Worm (Caenorhabditis elegans) whole organism, L4/young adult: ENCODE data around the gene C47D12.4.
A peak's percentile ranks its signal among the peaks of the same experiment; 100 is the strongest.

Experiments used
- W03F9.2 ChIP-seq: fragments of 150-350 bp; optimal IDR thresholded peaks from 2 replicates; lab custom pipeline; 2014; ENCODE audit warnings: missing biosample characterization, missing genetic modification characterization
- dao-5 ChIP-seq: sonication (generic microtip); optimal IDR thresholded peaks from 2 replicates; lab custom pipeline; 2016; ENCODE audit warnings: missing genotype, missing genetic modification characterization, moderate library complexity, missing compliant biosample characterization
- him-1 ChIP-seq: sonication (generic microtip); optimal IDR thresholded peaks from 2 replicates; lab custom pipeline; 2016; ENCODE audit warnings: missing genotype, missing genetic modification reagents, missing genetic modification characterization, missing compliant biosample characterization

The C47D12.4 gene

ce11 chrII:11721604-11722003 is 40.0 kb downstream of the C47D12.4 start:
- TF ChIP-seq him-1 (tag; lab: Kevin White, UChicago): no peak
- no peak for TF ChIP-seq W03F9.2
- TF ChIP-seq dao-5 (tag; lab: Kevin White, UChicago): no peak

ce11 chrII:11722164-11722563 is 40.6 kb downstream of the C47D12.4 start:
- TF ChIP-seq him-1 (tag; lab: Kevin White, UChicago) (no peak), dao-5 (tag; lab: Kevin White, UChicago) (no peak), W03F9.2 (no peak)

ce11 chrII:11723904-11724303 is 42.3 kb downstream of the C47D12.4 start, which contains the start of gene ldh-1:
Gene ldh-1 (plus strand): TSS chrII:11724204.
- no peak for TF ChIP-seq W03F9.2
- no peak for TF ChIP-seq dao-5 (tag; lab: Kevin White, UChicago)
- TF ChIP-seq him-1 (tag; lab: Kevin White, UChicago): no peak

- no peak for TF ChIP-seq W03F9.2
- TF ChIP-seq him-1 (tag; lab: Kevin White, UChicago): no peak
- TF ChIP-seq dao-5 (tag; lab: Kevin White, UChicago): no peak
Observed at ce11 chrII:11724362-11724761, 42.8 kb downstream of the C47D12.4 start.

- no peak for TF ChIP-seq W03F9.2
- TF ChIP-seq him-1 (tag; lab: Kevin White, UChicago): no peak
- TF ChIP-seq dao-5 (tag; lab: Kevin White, UChicago): no peak
Observed at ce11 chrII:11725615-11726014, 44.0 kb downstream of the C47D12.4 start.

- TF ChIP-seq W03F9.2 (peak; percentile 38), dao-5 (tag; lab: Kevin White, UChicago) (no peak)
Observed at ce11 chrII:11726470-11727106, 45.0 kb downstream of the C47D12.4 start, which contains the start of gene F13D12.5. Gene F13D12.5 (plus strand): TSS chrII:11726814.

- TF ChIP-seq W03F9.2 (no peak), dao-5 (tag; lab: Kevin White, UChicago) (no peak), him-1 (tag; lab: Kevin White, UChicago) (no peak)
Observed at ce11 chrII:11727438-11727837, 45.9 kb downstream of the C47D12.4 start.

- TF ChIP-seq him-1 (tag; lab: Kevin White, UChicago) (no peak), dao-5 (tag; lab: Kevin White, UChicago) (no peak), W03F9.2 (no peak)
Observed at ce11 chrII:11728545-11729105, 47.1 kb downstream of the C47D12.4 start, which contains the start of gene alh-8. Gene alh-8 (plus strand): TSS chrII:11729055.

- TF ChIP-seq W03F9.2: no peak
- TF ChIP-seq him-1 (tag; lab: Kevin White, UChicago): no peak
- no peak for TF ChIP-seq dao-5 (tag; lab: Kevin White, UChicago)
Observed at ce11 chrII:11729757-11730535, 48.4 kb downstream of the C47D12.4 start.

- TF ChIP-seq W03F9.2 (no peak), dao-5 (tag; lab: Kevin White, UChicago) (no peak), him-1 (tag; lab: Kevin White, UChicago) (no peak)
Observed at ce11 chrII:11731174-11731724, 49.7 kb downstream of the C47D12.4 start.
